Worm (Caenorhabditis elegans) whole organism, midembryonic: Measurements from ENCODE around the gene cpna-2.

Experiments used
- T22C8.4 ChIP-seq: fragments of 200-800 bp; sonication (Bioruptor generic); IDR thresholded peaks from 2 replicates; pipeline ENCODE4 v1.3.6; 2022; ENCODE audit warnings: missing genetic modification characterization, missing compliant biosample characterization
- flt-1 ChIP-seq: fragments of 200-800 bp; sonication (Bioruptor generic); IDR thresholded peaks from 2 replicates; pipeline ENCODE4 v1.3.6; 2022; ENCODE audit warnings: missing genetic modification characterization, missing compliant biosample characterization
- klf-2 ChIP-seq: fragments of 200-800 bp; sonication (Bioruptor generic); conservative IDR thresholded peaks from 2 replicates; pipeline ENCODE4 v1.3.6; 2022; ENCODE audit warnings: missing genetic modification reagents, missing genetic modification characterization, missing compliant biosample characterization
- med-1 ChIP-seq: sonication (generic microtip); optimal IDR thresholded peaks from 2 replicates; lab custom pipeline; 2017; ENCODE audit warnings: missing genetic modification characterization, mild to moderate bottlenecking, missing compliant biosample characterization, antibody characterized with exemption, missing genetic modification reagents; ENCODE audit not compliant: insufficient read depth
- tab-1 ChIP-seq: fragments of 200-800 bp; sonication (Bioruptor generic); IDR thresholded peaks from 2 replicates; pipeline ENCODE4 v1.3.6; 2022; ENCODE audit warnings: missing genetic modification characterization, missing compliant biosample characterization
- ztf-23 ChIP-seq: fragments of 200-800 bp; sonication (Bioruptor generic); IDR thresholded peaks from 2 replicates; pipeline ENCODE4 v1.3.6; 2022; ENCODE audit warnings: missing genetic modification reagents, missing genetic modification characterization, missing compliant biosample characterization

ce11 chrII:7773427-7773993, 48.8 kb downstream of the cpna-2 start:
- TF ChIP-seq T22C8.4 (GFP tag; lab: Robert Waterston, UW) (no peak), med-1 (GFP tag; lab: Kevin White, UChicago) (no peak), tab-1 (GFP tag; lab: Robert Waterston, UW) (no peak), ztf-23 (GFP tag; lab: Robert Waterston, UW) (no peak), klf-2 (GFP tag; lab: Robert Waterston, UW) (no peak), flt-1 (GFP tag; lab: Robert Waterston, UW) (no peak)
